Worm (Caenorhabditis elegans) whole organism, L4 larva: ENCODE results near the gene clec-48.

Experiments used
- F37D6.2 ChIP-seq: sonication (generic microtip); optimal IDR thresholded peaks from 2 replicates; lab custom pipeline; 2016; ENCODE audit warnings: mild to moderate bottlenecking, missing genetic modification characterization, missing compliant biosample characterization
- F44E2.7 ChIP-seq: fragments of 200-800 bp; sonication (Bioruptor generic); IDR thresholded peaks from 2 replicates; pipeline ENCODE4 v2.1.2; 2022; ENCODE audit warnings: missing genetic modification characterization, missing compliant biosample characterization
- T20F7.1 ChIP-seq: fragments of 200-800 bp; sonication (Bioruptor generic); optimal IDR thresholded peaks from 2 replicates; lab custom pipeline; 2018; ENCODE audit warnings: mild to moderate bottlenecking, missing genetic modification characterization, missing compliant biosample characterization
- T26A8.4 ChIP-seq: fragments of 200-800 bp; sonication (Bioruptor generic); IDR thresholded peaks from 2 replicates; pipeline ENCODE4 v1.3.6; 2022; ENCODE audit warnings: missing genetic modification characterization, missing compliant biosample characterization
- ZK337.2 ChIP-seq: fragments of 200-800 bp; sonication (Bioruptor generic); IDR thresholded peaks from 2 replicates; pipeline ENCODE4 v1.3.6; 2022; ENCODE audit warnings: missing genetic modification reagents, missing genetic modification characterization, missing compliant biosample characterization
- ama-1 ChIP-seq: fragments of 150-350 bp; optimal IDR thresholded peaks from 2 replicates; lab custom pipeline; 2014; ENCODE audit warnings: inconsistent platforms, mixed read lengths
- attf-4 ChIP-seq: sonication (generic microtip); optimal IDR thresholded peaks from 3 replicates; lab custom pipeline; 2017; ENCODE audit warnings: missing biosample characterization, missing genetic modification characterization
- ceh-28 ChIP-seq: fragments of 150-350 bp; optimal IDR thresholded peaks from 2 replicates; lab custom pipeline; 2014; ENCODE audit warnings: missing biosample characterization, missing genetic modification reagents, missing genetic modification characterization
- ceh-32 ChIP-seq: sonication (generic microtip); optimal IDR thresholded peaks from 2 replicates; lab custom pipeline; 2016; ENCODE audit warnings: mild to moderate bottlenecking, missing genetic modification characterization, missing compliant biosample characterization; ENCODE audit not compliant: poor library complexity
- ceh-44 ChIP-seq: fragments of 200-800 bp; sonication (Bioruptor generic); IDR thresholded peaks from 2 replicates; pipeline ENCODE4 v1.3.6; 2022; ENCODE audit warnings: missing genetic modification reagents, missing genetic modification characterization, missing compliant biosample characterization
- ceh-62 ChIP-seq: sonication (generic microtip); optimal IDR thresholded peaks from 2 replicates; lab custom pipeline; 2017; ENCODE audit warnings: missing biosample characterization, missing genetic modification characterization
- ctbp-1 ChIP-seq: fragments of 200-800 bp; sonication (Bioruptor generic); IDR thresholded peaks from 2 replicates; pipeline ENCODE4 v1.3.6; 2022; ENCODE audit warnings: missing genetic modification reagents, missing genetic modification characterization, missing compliant biosample characterization
- daf-8 ChIP-seq: fragments of 200-800 bp; sonication (Bioruptor generic); IDR thresholded peaks from 2 replicates; pipeline ENCODE4 v1.3.6; 2022; ENCODE audit warnings: missing genetic modification characterization, missing compliant biosample characterization
- dmd-8 ChIP-seq: fragments of 200-800 bp; sonication (Bioruptor generic); IDR thresholded peaks from 2 replicates; pipeline ENCODE4 v1.3.6; 2022; ENCODE audit warnings: missing genetic modification characterization, missing compliant biosample characterization
- dve-1 ChIP-seq: sonication (generic microtip); optimal IDR thresholded peaks from 2 replicates; lab custom pipeline; 2017; ENCODE audit warnings: antibody characterized with exemption, mild to moderate bottlenecking, missing genetic modification characterization, missing compliant biosample characterization; ENCODE audit not compliant: insufficient read depth
- egl-27 ChIP-seq: sonication (generic microtip); optimal IDR thresholded peaks from 3 replicates; lab custom pipeline; 2017; ENCODE audit warnings: missing biosample characterization, missing genetic modification reagents, missing genetic modification characterization
- egl-43 ChIP-seq: fragments of 200-800 bp; sonication (Bioruptor generic); IDR thresholded peaks from 2 replicates; pipeline ENCODE4 v1.3.6; 2022; ENCODE audit warnings: missing genetic modification reagents, missing genetic modification characterization, missing compliant biosample characterization
- fos-1 ChIP-seq: fragments of 150-350 bp; optimal IDR thresholded peaks from 2 replicates; lab custom pipeline; 2014; ENCODE audit warnings: missing biosample characterization, missing genetic modification characterization
- hif-1 ChIP-seq, 2 experiments: sonication (generic microtip); optimal IDR thresholded peaks; 2 replicates each; lab custom pipeline; 2016 to 2017; ENCODE audit warnings: missing compliant biosample characterization in 2 of 2, missing genetic modification characterization in 2 of 2, missing genetic modification reagents in 2 of 2, missing genotype in 2 of 2, mild to moderate bottlenecking in 1 of 2
- lin-29 ChIP-seq: fragments of 200-800 bp; sonication (Bioruptor generic); IDR thresholded peaks from 2 replicates; pipeline ENCODE4 v1.3.6; 2022; ENCODE audit warnings: missing genetic modification reagents, missing genetic modification characterization, missing compliant biosample characterization
- lin-38 ChIP-seq: fragments of 200-800 bp; sonication (Bioruptor generic); IDR thresholded peaks from 2 replicates; pipeline ENCODE4 v1.3.6; 2022; ENCODE audit warnings: missing genetic modification reagents, missing genetic modification characterization, missing compliant biosample characterization
- mdt-29 ChIP-seq: fragments of 200-800 bp; sonication (Bioruptor generic); IDR thresholded peaks from 2 replicates; pipeline ENCODE4 v1.3.6; 2022; ENCODE audit warnings: missing genetic modification reagents, missing genetic modification characterization, missing compliant biosample characterization
- mes-2 ChIP-seq: sonication (generic microtip); optimal IDR thresholded peaks from 2 replicates; lab custom pipeline; 2016; ENCODE audit warnings: missing genotype, mild to moderate bottlenecking, missing genetic modification characterization, missing compliant biosample characterization; ENCODE audit not compliant: poor library complexity, severe bottlenecking
- nhr-102 ChIP-seq: sonication (generic microtip); optimal IDR thresholded peaks from 2 replicates; lab custom pipeline; 2016; ENCODE audit warnings: mild to moderate bottlenecking, missing genetic modification characterization, moderate library complexity, missing compliant biosample characterization
- nhr-11 ChIP-seq: fragments of 150-350 bp; optimal IDR thresholded peaks from 2 replicates; lab custom pipeline; 2014; ENCODE audit warnings: missing biosample characterization, missing genetic modification characterization
- nhr-25 ChIP-seq: sonication (generic microtip); optimal IDR thresholded peaks from 2 replicates; lab custom pipeline; 2017; ENCODE audit warnings: missing genetic modification characterization, mild to moderate bottlenecking, missing compliant biosample characterization, antibody characterized with exemption, moderate library complexity, borderline replicate concordance; ENCODE audit not compliant: insufficient read depth
- nhr-41 ChIP-seq: fragments of 200-800 bp; sonication (Bioruptor generic); IDR thresholded peaks from 2 replicates; pipeline ENCODE4 v1.3.6; 2022; ENCODE audit warnings: missing genetic modification reagents, missing genetic modification characterization, missing compliant biosample characterization
- nhr-76 ChIP-seq: fragments of 150-350 bp; optimal IDR thresholded peaks from 2 replicates; lab custom pipeline; 2014; ENCODE audit warnings: missing biosample characterization, missing genetic modification characterization
- nhr-77 ChIP-seq: fragments of 150-350 bp; optimal IDR thresholded peaks from 2 replicates; lab custom pipeline; 2014; ENCODE audit warnings: missing biosample characterization, missing genetic modification characterization
- pha-4 ChIP-seq, 2 experiments: fragments of 150-350 bp in 1 of 2; fragments of 200-800 bp in 1 of 2; sonication (Bioruptor generic) in 1 of 2; IDR thresholded peaks in 1 of 2; optimal IDR thresholded peaks in 1 of 2; 2 replicates each; pipeline versions ENCODE4 v1.3.6 to Lab custom; 2014 to 2022; ENCODE audit warnings: missing genetic modification characterization in 2 of 2, missing genetic modification reagents in 2 of 2, missing biosample characterization in 1 of 2, missing compliant biosample characterization in 1 of 2
- pqm-1 ChIP-seq: sonication (generic microtip); optimal IDR thresholded peaks from 2 replicates; lab custom pipeline; 2017; ENCODE audit warnings: missing biosample characterization, missing genetic modification characterization
- sdz-12 ChIP-seq: fragments of 200-800 bp; sonication (Bioruptor generic); optimal IDR thresholded peaks from 2 replicates; lab custom pipeline; 2018; ENCODE audit warnings: mild to moderate bottlenecking, missing genetic modification characterization, missing compliant biosample characterization
- skn-1 ChIP-seq: fragments of 150-350 bp; optimal IDR thresholded peaks from 2 replicates; lab custom pipeline; 2014; ENCODE audit warnings: missing biosample characterization, missing genetic modification characterization
- snpc-4 ChIP-seq: fragments of 150-350 bp; optimal IDR thresholded peaks from 2 replicates; lab custom pipeline; 2014; ENCODE audit warnings: missing biosample characterization, missing genetic modification characterization
- zfp-2 ChIP-seq: sonication (generic microtip); optimal IDR thresholded peaks from 2 replicates; lab custom pipeline; 2016; ENCODE audit warnings: mild to moderate bottlenecking, missing genetic modification characterization, missing compliant biosample characterization
- zip-11 ChIP-seq: fragments of 200-800 bp; sonication (Bioruptor generic); IDR thresholded peaks from 2 replicates; pipeline ENCODE4 v1.3.6; 2022; ENCODE audit warnings: missing genetic modification characterization, missing compliant biosample characterization
- zip-2 ChIP-seq: fragments of 150-350 bp; optimal IDR thresholded peaks from 2 replicates; lab custom pipeline; 2014; ENCODE audit warnings: missing biosample characterization, missing genetic modification characterization
- ztf-7 ChIP-seq: fragments of 150-350 bp; optimal IDR thresholded peaks from 2 replicates; lab custom pipeline; 2014; ENCODE audit warnings: missing biosample characterization, missing genetic modification characterization

clec-48 gene

DNA sequence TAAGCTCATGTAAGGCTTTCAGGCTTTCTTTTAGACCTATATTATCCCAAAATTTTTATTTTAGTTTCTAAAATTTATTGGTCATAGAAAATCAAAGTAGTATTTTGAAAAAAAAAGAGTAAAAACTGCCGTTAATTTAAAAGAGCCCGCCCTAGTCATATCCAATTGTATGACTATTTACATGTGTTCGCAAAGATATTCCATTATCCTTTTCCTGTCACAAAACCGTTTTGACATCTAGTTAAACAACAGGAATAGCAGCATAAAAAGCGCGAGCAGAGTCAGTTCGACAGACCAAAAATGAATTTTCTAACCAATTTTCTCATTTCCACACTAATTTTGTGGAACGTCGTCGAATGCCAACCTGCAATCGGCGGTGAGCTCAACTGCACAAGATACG lies 37.2 kb downstream of the clec-48 start, which contains the start of gene F16H6.3:
TSS of gene F16H6.3 (plus strand) at position 301 of the 400 bp plus-strand sequence.
- TF ChIP-seq sdz-12 (no peak), nhr-11 (tag; lab: Kevin White, UChicago) (no peak), mdt-29 (GFP tag; lab: Robert Waterston, UW) (no peak), ctbp-1 (no peak), ceh-62 (tag; lab: Kevin White, UChicago) (no peak), nhr-77 (tag; lab: Kevin White, UChicago) (no peak), nhr-41 (GFP tag; lab: Robert Waterston, UW) (no peak), mes-2 (tag; lab: Kevin White, UChicago) (no peak), ZK337.2 (GFP tag; lab: Robert Waterston, UW) (no peak), F37D6.2 (tag; lab: Kevin White, UChicago) (no peak), zfp-2 (tag; lab: Kevin White, UChicago) (no peak), ztf-7 (tag; lab: Kevin White, UChicago) (no peak), egl-27 (tag; lab: Kevin White, UChicago) (no peak)

DNA sequence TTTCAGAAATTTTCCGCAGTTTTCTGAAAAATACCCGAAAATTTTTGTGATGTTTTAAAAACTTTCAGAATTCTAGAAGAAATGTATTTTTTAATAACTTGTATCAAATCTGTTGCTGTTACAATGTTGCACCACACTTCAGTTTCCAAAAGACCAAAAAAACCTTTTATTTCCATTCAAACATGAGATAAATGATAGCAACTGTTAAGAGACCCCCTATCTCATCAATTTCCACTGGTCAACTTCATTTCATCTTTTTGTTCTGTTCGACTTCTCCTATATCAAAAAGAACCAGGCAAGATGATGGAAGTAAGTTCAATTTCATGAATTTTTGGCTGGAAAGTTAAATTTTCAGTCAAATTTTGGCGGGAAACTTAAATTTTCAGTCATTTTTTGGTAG lies 40.6 kb downstream of the clec-48 start, which contains the start of gene F16H6.4:
TSS of gene F16H6.4 (plus strand) at position 301 of the 400 bp plus-strand sequence.
- TF ChIP-seq nhr-102 (no peak), attf-4 (no peak), snpc-4 (tag; lab: Kevin White, UChicago) (no peak), nhr-76 (tag; lab: Kevin White, UChicago) (no peak), skn-1 (tag; lab: Kevin White, UChicago) (no peak), dve-1 (no peak), zip-2 (tag; lab: Kevin White, UChicago) (no peak), ceh-32 (tag; lab: Kevin White, UChicago) (no peak), nhr-25 (tag; lab: Kevin White, UChicago) (no peak), hif-1 (tag; optimal IDR thresholded peaks at IDR 0.05; lab: Kevin White, UChicago) (no peak), pqm-1 (no peak), zip-11 (GFP tag; lab: Robert Waterston, UW) (no peak), pha-4 (GFP tag; IDR thresholded peaks at IDR 0.05; lab: Robert Waterston, UW) (no peak), pha-4 (tag; optimal IDR thresholded peaks at IDR 0.05; lab: Kevin White, UChicago) (no peak), T20F7.1 (GFP tag; lab: Kevin White, UChicago) (no peak), ceh-44 (GFP tag; lab: Robert Waterston, UW) (no peak), ztf-7 (tag; lab: Kevin White, UChicago) (no peak)

- no peak for TF ChIP-seq ceh-28
- TF ChIP-seq dmd-8 (GFP tag; lab: Robert Waterston, UW): no peak
- TF ChIP-seq fos-1: no peak
- TF ChIP-seq daf-8 (GFP tag; lab: Robert Waterston, UW): no peak
- TF ChIP-seq hif-1 (tag; optimal IDR thresholded peaks at IDR 0.05; lab: Kevin White, UChicago): no peak
- TF ChIP-seq T26A8.4 (GFP tag; lab: Robert Waterston, UW): no peak
- TF ChIP-seq lin-38 (GFP tag; lab: Robert Waterston, UW): no peak
- no peak for TF ChIP-seq ZK337.2 (GFP tag; lab: Robert Waterston, UW)
- TF ChIP-seq snpc-4 (tag; lab: Kevin White, UChicago): no peak
- TF ChIP-seq ama-1: no peak
- TF ChIP-seq lin-29: no peak
- TF ChIP-seq egl-43 (GFP tag; lab: Robert Waterston, UW): no peak
- no peak for TF ChIP-seq F44E2.7 (GFP tag; lab: Robert Waterston, UW)
- TF ChIP-seq, all 104 proteins: peak for 0
Measured at ce11 chrV:18209071-18209470, 51.2 kb downstream of the clec-48 start, which contains the start of gene F16H6.7. Gene F16H6.7, minus strand, starts transcription at chrV:18209171.
